Fruit fly (Drosophila melanogaster) whole organism, embryonic: ENCODE results near the gene CG14982.

Source experiments
- Asciz ChIP-seq: fragments of 200-800 bp; sonication (Bioruptor generic); optimal IDR thresholded peaks from 2 replicates; lab custom pipeline; 2017; ENCODE audit warnings: missing biosample characterization, mild to moderate bottlenecking, missing genetic modification characterization, missing genetic modification reagents
- Awh ChIP-seq: fragments of 200-800 bp; sonication (Bioruptor generic); IDR thresholded peaks from 2 replicates; pipeline ENCODE4, ENCODE4 v1.3.6; 2022; ENCODE audit warnings: missing biosample characterization, missing genetic modification characterization
- Bteb2 ChIP-seq: fragments of 200-800 bp; sonication (Bioruptor generic); optimal IDR thresholded peaks from 2 replicates; lab custom pipeline; 2016; ENCODE audit warnings: missing biosample characterization, missing genetic modification characterization
- CG10654 ChIP-seq: fragments of 200-800 bp; sonication (Bioruptor generic); optimal IDR thresholded peaks from 2 replicates; lab custom pipeline; 2016; ENCODE audit warnings: missing biosample characterization, missing genetic modification characterization
- CG11560 ChIP-seq: fragments of 200-800 bp; sonication (Bioruptor generic); IDR thresholded peaks from 3 replicates; pipeline ENCODE4 v1.3.6; 2022; ENCODE audit warnings: missing biosample characterization, missing genetic modification characterization
- CG12744 ChIP-seq: fragments of 200-800 bp; sonication (Bioruptor generic); optimal IDR thresholded peaks from 2 replicates; lab custom pipeline; 2016; ENCODE audit warnings: missing biosample characterization, missing genetic modification characterization
- CG13624 ChIP-seq: fragments of 200-800 bp; sonication (Bioruptor generic); optimal IDR thresholded peaks from 2 replicates; lab custom pipeline; 2016; ENCODE audit warnings: missing biosample characterization, missing genetic modification characterization
- CG15514 ChIP-seq: fragments of 200-800 bp; sonication (Bioruptor generic); optimal IDR thresholded peaks from 3 replicates; lab custom pipeline; 2017; ENCODE audit warnings: missing biosample characterization, missing genetic modification characterization, mild to moderate bottlenecking, moderate library complexity, missing genetic modification reagents
- CG16815 ChIP-seq: fragments of 200-800 bp; sonication (Bioruptor generic); optimal IDR thresholded peaks from 3 replicates; lab custom pipeline; 2017; ENCODE audit warnings: missing biosample characterization, mild to moderate bottlenecking, missing genetic modification characterization
- CG18599 ChIP-seq: fragments of 200-800 bp; sonication (Bioruptor generic); optimal IDR thresholded peaks from 3 replicates; lab custom pipeline; 2017; ENCODE audit warnings: missing biosample characterization, missing genetic modification characterization, mild to moderate bottlenecking, moderate library complexity, missing genetic modification reagents
- CG18619 ChIP-seq: fragments of 200-800 bp; sonication (Bioruptor generic); optimal IDR thresholded peaks from 3 replicates; lab custom pipeline; 2017; ENCODE audit warnings: missing biosample characterization, mild to moderate bottlenecking, missing genetic modification characterization
- CG30403 ChIP-seq: fragments of 200-800 bp; sonication (Bioruptor generic); optimal IDR thresholded peaks from 3 replicates; lab custom pipeline; 2016; ENCODE audit warnings: missing biosample characterization, missing genetic modification characterization
- CG33213 ChIP-seq: fragments of 200-800 bp; sonication (Bioruptor generic); optimal IDR thresholded peaks from 3 replicates; lab custom pipeline; 2016; ENCODE audit warnings: missing biosample characterization, missing genetic modification characterization
- CG3995 ChIP-seq: fragments of 200-800 bp; sonication (Bioruptor generic); optimal IDR thresholded peaks from 3 replicates; lab custom pipeline; 2016; ENCODE audit warnings: missing biosample characterization, missing genetic modification characterization
- CG4360 ChIP-seq: fragments of 200-800 bp; sonication (Bioruptor generic); IDR thresholded peaks from 2 replicates; pipeline ENCODE4 v1.3.6; 2022; ENCODE audit warnings: missing biosample characterization, missing genetic modification characterization
- CG4404 ChIP-seq: fragments of 200-800 bp; sonication (Bioruptor generic); IDR thresholded peaks from 2 replicates; pipeline ENCODE4 v1.3.6; 2022; ENCODE audit warnings: missing biosample characterization, missing genetic modification characterization
- CG4707 ChIP-seq: fragments of 200-800 bp; sonication (Bioruptor generic); optimal IDR thresholded peaks from 2 replicates; lab custom pipeline; 2018; ENCODE audit warnings: missing biosample characterization, mild to moderate bottlenecking, missing genetic modification characterization, moderate library complexity
- CG5245 ChIP-seq: fragments of 200-800 bp; sonication (Bioruptor generic); optimal IDR thresholded peaks from 3 replicates; lab custom pipeline; 2016; ENCODE audit warnings: missing biosample characterization, missing genetic modification characterization
- CG6813 ChIP-seq: fragments of 200-800 bp; sonication (Bioruptor generic); optimal IDR thresholded peaks from 2 replicates; lab custom pipeline; 2017; ENCODE audit warnings: missing biosample characterization, missing genetic modification characterization, mild to moderate bottlenecking, moderate library complexity, missing genetic modification reagents
- CG7786 ChIP-seq: fragments of 200-800 bp; sonication (Bioruptor generic); optimal IDR thresholded peaks from 2 replicates; lab custom pipeline; 2016; ENCODE audit warnings: missing biosample characterization, missing genetic modification characterization
- CG7928 ChIP-seq: fragments of 200-800 bp; sonication (Bioruptor generic); optimal IDR thresholded peaks from 2 replicates; lab custom pipeline; 2017; ENCODE audit warnings: missing biosample characterization, mild to moderate bottlenecking, missing genetic modification characterization
- CG8281 ChIP-seq: fragments of 200-800 bp; sonication (Bioruptor generic); optimal IDR thresholded peaks from 2 replicates; lab custom pipeline; 2018; ENCODE audit warnings: missing biosample characterization, mild to moderate bottlenecking, missing genetic modification characterization, moderate library complexity
- CG8765 ChIP-seq: fragments of 200-800 bp; sonication (Bioruptor generic); IDR thresholded peaks from 2 replicates; pipeline ENCODE4 v1.3.6; 2022; ENCODE audit warnings: missing biosample characterization, missing genetic modification characterization
- Hey ChIP-seq: fragments of 200-800 bp; sonication (Bioruptor generic); optimal IDR thresholded peaks from 3 replicates; lab custom pipeline; 2018; ENCODE audit warnings: missing biosample characterization, mild to moderate bottlenecking, missing genetic modification characterization
- HmgZ ChIP-seq: fragments of 200-800 bp; sonication (Bioruptor generic); optimal IDR thresholded peaks from 2 replicates; lab custom pipeline; 2018; ENCODE audit warnings: missing biosample characterization, mild to moderate bottlenecking, missing genetic modification characterization
- MBD-R2 ChIP-seq: fragments of 200-800 bp; sonication (Bioruptor generic); IDR thresholded peaks from 2 replicates; pipeline ENCODE4 v1.3.6; 2022; ENCODE audit warnings: missing biosample characterization, missing genetic modification characterization
- NFAT ChIP-seq: fragments of 200-800 bp; sonication (Bioruptor generic); IDR thresholded peaks from 2 replicates; pipeline ENCODE4 v1.3.6; 2022; ENCODE audit warnings: missing biosample characterization, missing genetic modification characterization
- NfI ChIP-seq: fragments of 200-800 bp; sonication (Bioruptor generic); optimal IDR thresholded peaks from 3 replicates; lab custom pipeline; 2018; ENCODE audit warnings: missing biosample characterization, mild to moderate bottlenecking, missing genetic modification characterization, moderate library complexity
- PHDP ChIP-seq: fragments of 200-800 bp; sonication (Bioruptor generic); optimal IDR thresholded peaks from 3 replicates; lab custom pipeline; 2018; ENCODE audit warnings: missing biosample characterization, mild to moderate bottlenecking, missing genetic modification characterization, moderate library complexity
- Ssrp ChIP-seq: fragments of 200-800 bp; sonication (Bioruptor generic); optimal IDR thresholded peaks from 2 replicates; lab custom pipeline; 2018; ENCODE audit warnings: missing biosample characterization, mild to moderate bottlenecking, missing genetic modification characterization, moderate library complexity
- Xrp1 ChIP-seq: fragments of 200-800 bp; sonication (Bioruptor generic); IDR thresholded peaks from 2 replicates; pipeline ENCODE4 v1.3.6; 2022; ENCODE audit warnings: missing biosample characterization, missing genetic modification characterization
- ase ChIP-seq: fragments of 200-800 bp; sonication (Bioruptor generic); IDR thresholded peaks from 3 replicates; pipeline ENCODE4 v1.3.6; 2022; ENCODE audit warnings: missing biosample characterization, missing genetic modification characterization
- bigmax ChIP-seq: fragments of 200-800 bp; sonication (Bioruptor generic); optimal IDR thresholded peaks from 2 replicates; lab custom pipeline; 2018; ENCODE audit warnings: missing biosample characterization, mild to moderate bottlenecking, missing genetic modification characterization
- bsh ChIP-seq, 2 experiments: fragments of 200-800 bp; sonication (Bioruptor generic); optimal IDR thresholded peaks; 2 replicates each; lab custom pipeline; 2017 to 2018; ENCODE audit warnings: mild to moderate bottlenecking in 2 of 2, missing biosample characterization in 2 of 2, missing genetic modification characterization in 2 of 2, moderate library complexity in 1 of 2
- cato ChIP-seq: fragments of 200-800 bp; sonication (Bioruptor generic); optimal IDR thresholded peaks from 2 replicates; lab custom pipeline; 2016; ENCODE audit warnings: missing biosample characterization, missing genetic modification characterization, borderline replicate concordance
- caup ChIP-seq: fragments of 200-800 bp; sonication (Bioruptor generic); optimal IDR thresholded peaks from 3 replicates; lab custom pipeline; 2017; ENCODE audit warnings: missing biosample characterization, mild to moderate bottlenecking, missing genetic modification characterization, moderate library complexity; ENCODE audit not compliant: severe bottlenecking
- da ChIP-seq: fragments of 200-800 bp; sonication (Bioruptor generic); optimal IDR thresholded peaks from 2 replicates; lab custom pipeline; 2016; ENCODE audit warnings: missing biosample characterization, missing genetic modification characterization
- danr ChIP-seq: fragments of 200-800 bp; sonication (Bioruptor generic); IDR thresholded peaks from 2 replicates; pipeline ENCODE4 v1.3.6; 2022; ENCODE audit warnings: missing biosample characterization, missing genetic modification characterization
- eve ChIP-seq, 2 experiments: fragments of >200 bp; optimal IDR thresholded peaks; 2 replicates each; lab custom pipeline; 2017; ENCODE audit warnings: missing biosample characterization in 2 of 2, missing genetic modification characterization in 2 of 2
- fd64A ChIP-seq: fragments of 200-800 bp; sonication (Bioruptor generic); optimal IDR thresholded peaks from 3 replicates; lab custom pipeline; 2018; ENCODE audit warnings: missing biosample characterization, mild to moderate bottlenecking, missing genetic modification characterization
- gt ChIP-seq: fragments of 200-800 bp; sonication (Bioruptor generic); IDR thresholded peaks from 2 replicates; pipeline ENCODE4 v1.3.6; 2022; ENCODE audit warnings: missing biosample characterization, missing genetic modification characterization
- hbn ChIP-seq: fragments of 200-800 bp; sonication (Bioruptor generic); IDR thresholded peaks from 2 replicates; pipeline ENCODE4 v1.3.6; 2022; ENCODE audit warnings: missing biosample characterization, missing genetic modification characterization; ENCODE audit not compliant: partially characterized antibody
- ind ChIP-seq: fragments of 200-800 bp; sonication (Bioruptor generic); optimal IDR thresholded peaks from 3 replicates; lab custom pipeline; 2016; ENCODE audit warnings: missing biosample characterization, missing genetic modification characterization
- ro ChIP-seq: fragments of 200-800 bp; sonication (Bioruptor generic); IDR thresholded peaks from 2 replicates; pipeline ENCODE4 v1.3.6; 2022; ENCODE audit warnings: missing biosample characterization, missing genetic modification characterization
- sd ChIP-seq: fragments of 200-800 bp; sonication (Bioruptor generic); optimal IDR thresholded peaks from 3 replicates; lab custom pipeline; 2018; ENCODE audit warnings: missing biosample characterization, mild to moderate bottlenecking, missing genetic modification characterization, moderate library complexity
- sens ChIP-seq: fragments of 200-800 bp; sonication (Bioruptor generic); peaks from one replicate; lab custom pipeline; 2016; ENCODE audit warnings: missing biosample characterization, missing genetic modification characterization
- sna ChIP-seq: fragments of 200-800 bp; sonication (Bioruptor generic); IDR thresholded peaks from 2 replicates; pipeline ENCODE4 v1.3.6; 2022; ENCODE audit warnings: missing biosample characterization, missing genetic modification characterization; ENCODE audit not compliant: partially characterized antibody
- sob ChIP-seq: fragments of 200-800 bp; sonication (Bioruptor generic); IDR thresholded peaks from 2 replicates; pipeline ENCODE4 v1.3.6; 2022; ENCODE audit warnings: missing biosample characterization, missing genetic modification characterization
- trem ChIP-seq: fragments of 200-800 bp; optimal IDR thresholded peaks from 3 replicates; lab custom pipeline; 2019; ENCODE audit warnings: missing biosample characterization, mild to moderate bottlenecking, missing genetic modification characterization, moderate library complexity
- vfl ChIP-seq: fragments of 200-800 bp; sonication (Bioruptor generic); optimal IDR thresholded peaks from 2 replicates; lab custom pipeline; 2016; ENCODE audit warnings: missing biosample characterization, missing genetic modification characterization
- wek ChIP-seq: fragments of 200-800 bp; sonication (Bioruptor generic); optimal IDR thresholded peaks from 3 replicates; lab custom pipeline; 2018; ENCODE audit warnings: missing biosample characterization, mild to moderate bottlenecking, missing genetic modification characterization, moderate library complexity

Gene CG14982

DNA sequence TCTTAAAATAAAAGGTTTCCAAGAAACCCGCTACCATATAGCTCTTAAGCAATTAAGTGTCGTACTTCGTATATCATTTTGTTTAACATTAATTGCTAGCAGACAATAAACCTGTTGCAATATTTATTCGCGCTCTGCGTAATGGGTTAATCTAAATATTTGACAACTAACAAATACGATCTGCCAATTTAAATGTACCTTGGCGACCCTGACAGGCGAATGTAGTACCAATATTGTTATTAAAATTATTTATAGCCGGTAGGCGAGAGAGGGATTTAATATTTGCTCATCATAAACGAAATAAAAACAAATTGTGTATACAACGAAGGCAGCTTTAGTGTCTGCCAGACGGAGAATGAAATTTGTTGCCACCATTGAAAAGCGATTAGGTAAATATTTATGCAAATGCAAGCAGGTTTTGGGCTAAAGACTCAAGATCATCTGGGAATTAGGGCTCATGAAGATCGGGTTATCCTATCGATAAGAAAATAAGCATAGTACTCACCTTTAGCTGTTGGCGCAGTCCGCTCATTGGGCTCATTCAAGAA lies 9.7 kb upstream of the CG14982 start (continued):
- no peak for TF ChIP-seq bigmax
- TF ChIP-seq CG5245: no peak
- TF ChIP-seq CG18599 (GFP tag; lab: Kevin White, UChicago): peak; percentile 77
- TF ChIP-seq CG18619 (GFP tag; lab: Kevin White, UChicago): peak; percentile 16
- TF ChIP-seq da (GFP tag; lab: Kevin White, UChicago): no peak
- TF ChIP-seq CG4707 (GFP tag; lab: Kevin White, UChicago): no peak
- no peak for TF ChIP-seq CG16815 (GFP tag; lab: Kevin White, UChicago)
- TF ChIP-seq CG33213 (GFP tag; lab: Kevin White, UChicago): no peak
- TF ChIP-seq NfI (GFP tag; lab: Kevin White, UChicago): peak; percentile 22
- no peak for TF ChIP-seq gt (GFP tag; lab: Robert Waterston, UW)
- no peak for TF ChIP-seq CG30403
- no peak for TF ChIP-seq CG12744 (GFP tag; lab: Kevin White, UChicago)
- TF ChIP-seq NFAT (GFP tag; lab: Robert Waterston, UW): no peak
- TF ChIP-seq CG13624 (GFP tag; lab: Kevin White, UChicago): no peak
- TF ChIP-seq sens (GFP tag; lab: Kevin White, UChicago): peak; percentile 44
- no peak for TF ChIP-seq CG8765
- TF ChIP-seq Bteb2 (GFP tag; lab: Kevin White, UChicago): peak; percentile 23
- no peak for TF ChIP-seq Hey
- no peak for TF ChIP-seq HmgZ
- TF ChIP-seq Asciz (GFP tag; lab: Kevin White, UChicago): peak; percentile 7
- TF ChIP-seq hbn: no peak
- TF ChIP-seq PHDP (tag; lab: Kevin White, UChicago): peak; percentile 61
- TF ChIP-seq vfl (GFP tag; lab: Kevin White, UChicago): no peak
- TF ChIP-seq MBD-R2 (GFP tag; lab: Robert Waterston, UW): no peak
- TF ChIP-seq CG11560 (tag; lab: Robert Waterston, UW): no peak
- no peak for TF ChIP-seq sna (GFP tag; lab: Robert Waterston, UW)
- no peak for TF ChIP-seq cato
- no peak for TF ChIP-seq CG8281
- TF ChIP-seq CG6813: peak; percentile 48
- TF ChIP-seq sob: peak; percentile 36; the same call in 1 of the 2 replicates
- TF ChIP-seq CG10654 (GFP tag; lab: Kevin White, UChicago): no peak
- no peak for TF ChIP-seq Ssrp (tag; lab: Kevin White, UChicago)
- TF ChIP-seq CG7786 (GFP tag; lab: Kevin White, UChicago): no peak
- TF ChIP-seq CG4404 (GFP tag; lab: Robert Waterston, UW): no peak
- no peak for TF ChIP-seq ind (GFP tag; lab: Kevin White, UChicago)
- TF ChIP-seq CG4360 (GFP tag; lab: Robert Waterston, UW): no peak
- no peak for TF ChIP-seq danr
- no peak for TF ChIP-seq bsh (GFP tag; optimal IDR thresholded peaks at IDR 0.05; lab: Kevin White, UChicago)
- TF ChIP-seq fd64A (GFP tag; lab: Kevin White, UChicago): no peak
- peak; percentile 43 for TF ChIP-seq sd (tag; lab: Kevin White, UChicago)
- no peak for TF ChIP-seq Xrp1
- no peak for TF ChIP-seq CG3995 (GFP tag; lab: Kevin White, UChicago)
- peak; percentile 16 for TF ChIP-seq CG7928 (GFP tag; lab: Kevin White, UChicago)
- peak; percentile 77 for TF ChIP-seq caup (GFP tag; lab: Kevin White, UChicago)
- TF ChIP-seq trem (tag; lab: Kevin White, UChicago): no peak
- no peak for TF ChIP-seq ro (GFP tag; lab: Robert Waterston, UW)
- TF ChIP-seq ase (GFP tag; lab: Robert Waterston, UW): no peak
- no peak for TF ChIP-seq wek (GFP tag; lab: Kevin White, UChicago)
- no peak for TF ChIP-seq eve (GFP tag; optimal IDR thresholded peaks at IDR 0.05; lab: Kevin White, UChicago)
- TF ChIP-seq Awh (GFP tag; lab: Robert Waterston, UW): no peak
- peak; percentile 64 for TF ChIP-seq CG15514
